Fruit fly (Drosophila melanogaster) whole organism, larva: ENCODE data around the gene Rab1.

Experiments
- noc ChIP-seq: fragments of 200-800 bp; sonication (Bioruptor generic); optimal IDR thresholded peaks from 3 replicates; lab custom pipeline; 2019; ENCODE audit warnings: missing biosample characterization, mild to moderate bottlenecking, missing genetic modification characterization, moderate library complexity

Gene Rab1

dm6 chr3R:21269923-21270322, 1.1 kb upstream of the Rab1 start, which contains the start of the genes AP-2sigma and Idi:
Gene AP-2sigma, minus strand, starts transcription at chr3R:21270075.
Gene Idi, plus strand, starts transcription at chr3R:21270126.
- peak; percentile 26 for TF ChIP-seq noc

- no peak for TF ChIP-seq noc
Observed at dm6 chr3R:21267972-21268512, 818 bp downstream of the Rab1 start.

- TF ChIP-seq noc: no peak
Observed at dm6 chr3R:21263177-21263576, 5.7 kb downstream of the Rab1 start.

- TF ChIP-seq noc: no peak
Observed at dm6 chr3R:21260795-21261194, 8.1 kb downstream of the Rab1 start.

dm6 chr3R:21254296-21254695, 14.6 kb downstream of the Rab1 start:
- no peak for TF ChIP-seq noc

- no peak for TF ChIP-seq noc
Observed at dm6 chr3R:21252478-21252877, 16.4 kb downstream of the Rab1 start.

dm6 chr3R:21246492-21247061, 22.3 kb downstream of the Rab1 start, which contains the start of gene ETHR:
Gene ETHR, plus strand, starts transcription at chr3R:21247011.
- TF ChIP-seq noc: no peak

- TF ChIP-seq noc: peak; percentile 72
Observed at dm6 chr3R:21245846-21246245, 23.0 kb downstream of the Rab1 start.

- TF ChIP-seq noc: no peak
Observed at dm6 chr3R:21242318-21242717, 26.5 kb downstream of the Rab1 start, which contains the start of gene CG5892. Gene CG5892, plus strand, starts transcription at chr3R:21242618.

- TF ChIP-seq noc: no peak
Observed at dm6 chr3R:21241332-21241731, 27.5 kb downstream of the Rab1 start.

- TF ChIP-seq noc: no peak
Observed at dm6 chr3R:21237099-21237498, 31.8 kb downstream of the Rab1 start, which contains the start of gene e. Gene e, minus strand, starts transcription at chr3R:21237177.

- no peak for TF ChIP-seq noc
Observed at dm6 chr3R:21224230-21224629, 44.6 kb downstream of the Rab1 start.

- no peak for TF ChIP-seq noc
Observed at dm6 chr3R:21223453-21224057, 45.3 kb downstream of the Rab1 start, which contains the start of the genes CG3337 and Nelf-A. Gene CG3337, minus strand, starts transcription at chr3R:21223584. Gene Nelf-A, plus strand, starts transcription at chr3R:21223704.

- no peak for TF ChIP-seq noc
Observed at dm6 chr3R:21218733-21219165, 50.1 kb downstream of the Rab1 start, which contains the start of the genes Smyd5 and Oga. Gene Smyd5, minus strand, starts transcription at chr3R:21218791. Gene Oga, plus strand, starts transcription at chr3R:21219077.
